Fruit fly (Drosophila melanogaster): Measurements from ENCODE around the gene CG14102.

DNA sequence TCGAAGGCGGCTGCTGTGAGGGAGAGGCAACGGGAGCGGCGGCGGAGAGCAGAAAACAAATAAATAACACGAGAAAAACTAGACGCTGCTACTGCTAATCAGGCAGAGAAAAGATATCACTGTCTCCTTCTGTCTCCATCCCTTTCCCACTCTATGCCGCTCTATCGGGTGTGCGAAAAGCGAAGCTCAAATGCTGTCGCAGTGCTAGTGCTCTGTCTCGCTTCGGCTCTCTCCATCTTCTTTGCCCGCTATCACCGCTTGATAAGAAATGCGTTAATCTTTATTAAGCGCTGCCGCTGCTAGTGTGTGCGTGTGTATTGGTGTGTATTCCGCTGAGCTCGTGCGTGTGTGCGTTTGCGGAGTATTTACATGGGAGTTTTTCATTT, 9.4 kb downstream of the CG14102 start:
- TF ChIP-seq CG13204 (GFP tag; optimal IDR thresholded peaks at IDR 0.05) (peak; percentile 94), rn (GFP tag; IDR thresholded peaks at IDR 0.05) (no peak), gl (tag; optimal IDR thresholded peaks at IDR 0.05) (no peak), CG9948 (tag; optimal IDR thresholded peaks at IDR 0.05) (no peak), fd96Ca (GFP tag; IDR thresholded peaks at IDR 0.05) (0 out of 3 replicates have a peak, but pooled peaks have one; percentile 5), CG8301 (tag; optimal IDR thresholded peaks at IDR 0.05) (no peak), Pif1B (GFP tag; optimal IDR thresholded peaks at IDR 0.05) (no peak), CG8159 (tag; optimal IDR thresholded peaks at IDR 0.05) (no peak), CG15710 (tag; optimal IDR thresholded peaks at IDR 0.05) (no peak), CG34367 (tag; optimal IDR thresholded peaks at IDR 0.05) (no peak), D1 (tag; optimal IDR thresholded peaks at IDR 0.05) (no peak), CG17806 (tag; optimal IDR thresholded peaks at IDR 0.05) (no peak), Pif1A (GFP tag; optimal IDR thresholded peaks at IDR 0.05) (no peak), CG14655 (GFP tag; optimal IDR thresholded peaks at IDR 0.05) (no peak)

All from whole organism, pupa.